Worm (Caenorhabditis elegans): Measurements from ENCODE around the gene rfc-1.

rfc-1 gene

ce11 chrV:14688097-14688912, 42.5 kb upstream of the rfc-1 start, which contains the start of gene C47E8.11 (continued):
- no peak for TF ChIP-seq mml-1 (tag; optimal IDR thresholded peaks at IDR 0.05)
- no peak for TF ChIP-seq R02D3.7 (tag; optimal IDR thresholded peaks at IDR 0.05)
- TF ChIP-seq pha-4 (tag; optimal IDR thresholded peaks at IDR 0.05) = peak; percentile 79
- TF ChIP-seq hmg-11 (tag; optimal IDR thresholded peaks at IDR 0.05) = peak; percentile 22
- no peak for TF ChIP-seq nhr-28 (tag; optimal IDR thresholded peaks at IDR 0.05)
- TF ChIP-seq fkh-2 (tag; optimal IDR thresholded peaks at IDR 0.05) = no peak
- no peak for TF ChIP-seq pqm-1 (tag; optimal IDR thresholded peaks at IDR 0.05)
- no peak for TF ChIP-seq mdl-1 (tag; optimal IDR thresholded peaks at IDR 0.05)
- no peak for TF ChIP-seq nhr-237 (tag; optimal IDR thresholded peaks at IDR 0.05)
- no peak for TF ChIP-seq unc-62 (GFP tag; optimal IDR thresholded peaks at IDR 0.05)
- no peak for TF ChIP-seq ceh-16 (tag; optimal IDR thresholded peaks at IDR 0.05)
- no peak for TF ChIP-seq nhr-12 (tag; optimal IDR thresholded peaks at IDR 0.05)
- TF ChIP-seq nhr-43 (tag; optimal IDR thresholded peaks at IDR 0.05; ENCODE audit: poor library complexity, severe bottlenecking) = peak; percentile 59
- TF ChIP-seq daf-12 (tag; optimal IDR thresholded peaks at IDR 0.05) = no peak
- TF ChIP-seq ztf-4 (tag; optimal IDR thresholded peaks at IDR 0.05) = peak; percentile 71

DNA sequence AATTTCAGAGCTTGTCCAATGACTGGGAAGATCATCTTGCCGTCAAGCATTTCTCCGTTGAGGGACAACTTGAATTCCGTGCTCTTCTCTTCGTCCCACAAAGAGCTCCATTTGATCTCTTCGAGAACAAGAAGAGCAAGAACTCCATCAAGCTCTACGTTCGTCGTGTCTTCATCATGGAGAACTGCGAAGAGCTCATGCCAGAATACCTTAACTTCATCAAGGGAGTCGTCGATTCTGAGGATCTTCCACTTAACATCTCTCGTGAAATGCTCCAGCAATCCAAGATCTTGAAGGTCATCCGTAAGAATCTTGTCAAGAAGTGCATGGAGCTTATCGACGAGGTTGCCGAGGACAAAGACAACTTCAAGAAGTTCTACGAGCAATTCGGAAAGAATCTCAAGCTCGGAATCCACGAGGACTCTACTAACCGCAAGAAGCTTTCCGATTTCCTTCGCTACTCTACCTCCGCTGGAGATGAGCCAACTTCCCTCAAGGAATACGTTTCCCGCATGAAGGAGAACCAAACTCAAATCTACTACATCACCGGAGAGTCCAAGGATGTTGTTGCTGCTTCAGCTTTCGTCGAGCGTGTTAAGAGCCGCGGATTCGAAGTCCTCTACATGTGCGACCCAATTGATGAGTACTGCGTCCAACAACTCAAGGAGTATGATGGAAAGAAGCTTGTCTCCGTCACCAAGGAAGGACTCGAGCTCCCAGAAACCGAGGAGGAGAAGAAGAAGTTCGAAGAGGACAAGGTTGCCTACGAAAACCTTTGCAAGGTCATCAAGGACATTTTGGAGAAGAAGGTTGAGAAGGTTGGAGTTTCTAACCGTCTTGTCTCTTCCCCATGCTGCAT, 41.6 kb upstream of the rfc-1 start:
- TF ChIP-seq hmg-11 (tag; optimal IDR thresholded peaks at IDR 0.05) = no peak
- no peak for TF ChIP-seq ceh-82 (tag; optimal IDR thresholded peaks at IDR 0.05)
- TF ChIP-seq nfya-1 (tag; optimal IDR thresholded peaks at IDR 0.05; ENCODE audit: insufficient read depth) = peak; percentile 25
- no peak for TF ChIP-seq nhr-28 (tag; optimal IDR thresholded peaks at IDR 0.05)
- TF ChIP-seq daf-12 (tag; optimal IDR thresholded peaks at IDR 0.05) = no peak
- TF ChIP-seq ztf-4 (tag; optimal IDR thresholded peaks at IDR 0.05) = peak; percentile 5
- TF ChIP-seq unc-39 (tag; optimal IDR thresholded peaks at IDR 0.05) = no peak
- no peak for TF ChIP-seq jun-1 (tag; optimal IDR thresholded peaks at IDR 0.05)
- no peak for TF ChIP-seq fkh-2 (tag; optimal IDR thresholded peaks at IDR 0.05)
- no peak for TF ChIP-seq elt-2 (tag; optimal IDR thresholded peaks at IDR 0.05)
- TF ChIP-seq lin-39 (tag; optimal IDR thresholded peaks at IDR 0.05) = no peak
- peak; percentile 91 for TF ChIP-seq ama-1 (optimal IDR thresholded peaks at IDR 0.05)
- TF ChIP-seq ZK546.5 (tag; optimal IDR thresholded peaks at IDR 0.05) = no peak
- TF ChIP-seq elt-1 (tag; optimal IDR thresholded peaks at IDR 0.05) = no peak
- TF ChIP-seq elt-3 (tag; optimal IDR thresholded peaks at IDR 0.05) = no peak
- TF ChIP-seq pha-4 (tag; optimal IDR thresholded peaks at IDR 0.05) = peak; percentile 16
- TF ChIP-seq skn-1 (tag; optimal IDR thresholded peaks at IDR 0.05) = no peak
- no peak for TF ChIP-seq zag-1 (tag; optimal IDR thresholded peaks at IDR 0.05)
- no peak for TF ChIP-seq nhr-77 (tag; optimal IDR thresholded peaks at IDR 0.05)

DNA sequence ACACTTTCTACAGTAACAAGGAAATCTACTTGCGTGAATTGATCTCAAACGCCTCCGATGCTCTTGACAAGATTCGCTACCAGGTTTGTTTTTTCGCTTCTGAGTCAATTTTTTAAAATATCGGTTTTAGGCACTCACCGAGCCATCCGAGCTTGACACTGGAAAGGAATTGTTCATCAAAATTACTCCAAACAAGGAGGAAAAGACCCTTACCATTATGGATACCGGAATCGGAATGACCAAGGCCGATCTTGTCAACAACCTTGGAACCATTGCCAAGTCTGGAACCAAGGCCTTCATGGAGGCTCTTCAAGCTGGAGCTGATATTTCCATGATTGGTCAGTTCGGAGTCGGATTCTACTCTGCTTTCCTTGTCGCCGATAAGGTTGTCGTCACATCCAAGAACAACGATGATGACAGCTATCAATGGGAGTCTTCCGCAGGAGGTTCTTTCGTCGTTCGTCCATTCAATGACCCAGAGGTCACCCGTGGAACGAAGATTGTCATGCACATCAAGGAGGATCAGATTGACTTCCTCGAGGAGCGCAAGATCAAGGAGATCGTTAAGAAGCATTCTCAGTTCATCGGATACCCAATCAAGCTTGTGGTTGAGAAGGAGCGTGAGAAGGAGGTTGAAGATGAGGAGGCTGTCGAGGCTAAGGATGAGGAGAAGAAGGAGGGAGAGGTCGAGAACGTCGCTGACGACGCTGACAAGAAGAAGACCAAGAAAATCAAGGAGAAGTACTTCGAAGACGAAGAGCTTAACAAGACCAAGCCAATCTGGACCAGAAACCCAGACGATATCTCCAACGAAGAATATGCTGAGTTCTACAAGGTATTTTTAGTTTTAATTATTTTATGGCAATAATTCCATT, 40.7 kb upstream of the rfc-1 start:
- no peak for TF ChIP-seq sea-2 (GFP tag; optimal IDR thresholded peaks at IDR 0.05)
- no peak for TF ChIP-seq nhr-77 (tag; optimal IDR thresholded peaks at IDR 0.05)
- no peak for TF ChIP-seq nfya-1 (tag; optimal IDR thresholded peaks at IDR 0.05; ENCODE audit: insufficient read depth)
- no peak for TF ChIP-seq pqm-1 (tag; optimal IDR thresholded peaks at IDR 0.05)
- TF ChIP-seq nhr-43 (tag; optimal IDR thresholded peaks at IDR 0.05; ENCODE audit: poor library complexity, severe bottlenecking) = no peak
- peak; percentile 93 for TF ChIP-seq ama-1 (optimal IDR thresholded peaks at IDR 0.05)
- no peak for TF ChIP-seq egl-27 (tag; optimal IDR thresholded peaks at IDR 0.05)
- TF ChIP-seq jun-1 (tag; optimal IDR thresholded peaks at IDR 0.05) = no peak
- TF ChIP-seq hmg-11 (tag; optimal IDR thresholded peaks at IDR 0.05) = no peak
- TF ChIP-seq elt-1 (tag; optimal IDR thresholded peaks at IDR 0.05) = no peak
- no peak for TF ChIP-seq nhr-12 (tag; optimal IDR thresholded peaks at IDR 0.05)
- TF ChIP-seq nhr-67 (tag; optimal IDR thresholded peaks at IDR 0.05) = no peak
- no peak for TF ChIP-seq lin-15B (tag; optimal IDR thresholded peaks at IDR 0.05)
- TF ChIP-seq ceh-9 (tag; optimal IDR thresholded peaks at IDR 0.05) = no peak
- TF ChIP-seq nhr-25 (tag; optimal IDR thresholded peaks at IDR 0.05) = peak; percentile 11
- no peak for TF ChIP-seq R02D3.7 (tag; optimal IDR thresholded peaks at IDR 0.05)
- no peak for TF ChIP-seq zag-1 (tag; optimal IDR thresholded peaks at IDR 0.05)
- no peak for TF ChIP-seq fkh-10 (GFP tag; optimal IDR thresholded peaks at IDR 0.05)
- TF ChIP-seq tbx-2 (tag; optimal IDR thresholded peaks at IDR 0.05) = no peak
- peak; percentile 3 for TF ChIP-seq snpc-4 (tag; optimal IDR thresholded peaks at IDR 0.05)
- no peak for TF ChIP-seq fkh-2 (tag; optimal IDR thresholded peaks at IDR 0.05)
- TF ChIP-seq ztf-11 (tag; optimal IDR thresholded peaks at IDR 0.05) = no peak

All from whole organism, L3 larva.